Fruit fly (Drosophila melanogaster): Measurements from ENCODE around the gene Trx2.

Trx2 gene

DNA sequence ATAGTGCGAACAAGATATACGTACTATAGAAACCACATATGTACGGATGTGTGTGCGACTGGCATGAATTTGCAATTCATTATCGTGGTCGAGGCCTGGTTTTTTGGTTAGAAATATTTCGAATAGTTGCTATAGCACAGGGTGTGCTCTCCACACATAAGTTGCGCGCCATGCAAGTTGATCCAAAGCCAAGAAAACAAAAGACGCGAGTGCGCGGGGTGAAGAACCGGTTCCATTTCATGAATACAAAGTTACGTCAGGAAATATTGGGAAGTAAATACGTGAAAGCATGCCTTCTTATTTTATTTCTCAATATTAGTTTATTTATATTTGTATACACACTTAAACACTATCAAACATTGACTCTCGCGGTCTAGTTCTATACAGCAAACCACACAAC is 956 bp downstream of the Trx2 start (continued):
- TF ChIP-seq HLH3B (GFP tag; IDR thresholded peaks at IDR 0.05) (peak; percentile 17; the same call in 1 of the 2 replicates), H2.0 (GFP tag; IDR thresholded peaks at IDR 0.05) (peak; percentile 11; the same call in 1 of the 2 replicates), wor (GFP tag; IDR thresholded peaks at IDR 0.05) (no peak), ato (GFP tag; IDR thresholded peaks at IDR 0.05; ENCODE audit: partially characterized antibody) (no peak), dysf (GFP tag; IDR thresholded peaks at IDR 0.05) (peak; percentile 38; the same call in 1 of the 3 replicates), Hmr (GFP tag; optimal IDR thresholded peaks at IDR 0.05) (peak; percentile 20), lab (GFP tag; optimal IDR thresholded peaks at IDR 0.05) (peak; percentile 48), CG4424 (GFP tag; optimal IDR thresholded peaks at IDR 0.05) (no peak), Asciz (GFP tag; optimal IDR thresholded peaks at IDR 0.05) (peak; percentile 62), slbo (GFP tag; IDR thresholded peaks at IDR 0.05) (peak; percentile 54; the same call in 1 of the 2 replicates), Optix (GFP tag; IDR thresholded peaks at IDR 0.05) (peak; percentile 30; the same call in 1 of the 3 replicates), NfI (GFP tag; optimal IDR thresholded peaks at IDR 0.05) (peak; percentile 49), CG6689 (GFP tag; IDR thresholded peaks at IDR 0.05) (no peak), oc (tag; optimal IDR thresholded peaks at IDR 0.05) (no peak), gem (tag; optimal IDR thresholded peaks at IDR 0.05) (peak; percentile 65), CG17361 (GFP tag; IDR thresholded peaks at IDR 0.05) (0 out of 3 replicates have a peak, but pooled peaks have one; percentile 11), CG16815 (GFP tag; optimal IDR thresholded peaks at IDR 0.05) (no peak), kni (GFP tag; optimal IDR thresholded peaks at IDR 0.05) (peak; percentile 21), CG9609 (GFP tag; optimal IDR thresholded peaks at IDR 0.05) (no peak), CG10366 (GFP tag; IDR thresholded peaks at IDR 0.05) (peak; percentile 51), Ssrp (tag; optimal IDR thresholded peaks at IDR 0.05) (peak; percentile 41), zf30C (GFP tag; optimal IDR thresholded peaks at IDR 0.05) (no peak), CG30403 (GFP tag; optimal IDR thresholded peaks at IDR 0.05) (no peak), Gug (GFP tag; IDR thresholded peaks at IDR 0.05) (peak; percentile 18; the same call in 1 of the 4 replicates), CG9727 (GFP tag; optimal IDR thresholded peaks at IDR 0.05) (peak; percentile 15), CG2199 (GFP tag; IDR thresholded peaks at IDR 0.05) (peak; percentile 75; the same call in 1 of the 3 replicates), onecut (GFP tag; IDR thresholded peaks at IDR 0.05) (0 out of 2 replicates have a peak, but pooled peaks have one; percentile 8), CG13296 (GFP tag; optimal IDR thresholded peaks at IDR 0.05) (peak; percentile 3), p53 (GFP tag; optimal IDR thresholded peaks at IDR 0.05) (no peak), CG14710 (tag; optimal IDR thresholded peaks at IDR 0.05) (peak; percentile 25), CG6813 (GFP tag; optimal IDR thresholded peaks at IDR 0.05) (peak; percentile 55), Antp (GFP tag; optimal IDR thresholded peaks at IDR 0.05) (no peak), sens (GFP tag) (peak; percentile 88), tap (tag; optimal IDR thresholded peaks at IDR 0.05) (peak; percentile 31), Chrac-16 (GFP tag; optimal IDR thresholded peaks at IDR 0.05) (peak; percentile 26), Awh (GFP tag; IDR thresholded peaks at IDR 0.05) (no peak), sug (tag; optimal IDR thresholded peaks at IDR 0.05) (peak; percentile 14), pho (GFP tag; optimal IDR thresholded peaks at IDR 0.05) (no peak), cwo (GFP tag; optimal IDR thresholded peaks at IDR 0.05) (no peak), CG34376 (GFP tag; optimal IDR thresholded peaks at IDR 0.05) (no peak), CG10543 (GFP tag; optimal IDR thresholded peaks at IDR 0.05) (no peak), esg (GFP tag; conservative IDR thresholded peaks at IDR 0.05) (no peak), CG10979 (tag; optimal IDR thresholded peaks at IDR 0.05) (peak; percentile 33), CG2678 (tag; optimal IDR thresholded peaks at IDR 0.05) (peak; percentile 47), CG2875 (GFP tag; optimal IDR thresholded peaks at IDR 0.05) (peak; percentile 54), CG4820 (GFP tag; optimal IDR thresholded peaks at IDR 0.05) (no peak), cad (GFP tag; optimal IDR thresholded peaks at IDR 0.05) (no peak), vvl (GFP tag; IDR thresholded peaks at IDR 0.05) (peak; percentile 43), zen2 (GFP tag; IDR thresholded peaks at IDR 0.05; ENCODE audit: partially characterized antibody) (no peak), Blimp-1 (GFP tag; optimal IDR thresholded peaks at IDR 0.05) (peak; percentile 45)
